Fruit fly (Drosophila melanogaster): ENCODE measurements around the gene CG5466.

Gene CG5466

dm6 chr3R:20617583-20617982 lies at the start of gene CG5466:
Gene CG5466 (plus strand): TSS chr3R:20617883.
- TF ChIP-seq gfzf (GFP tag; optimal IDR thresholded peaks at IDR 0.05) (peak; percentile 56), CG10147 (GFP tag; optimal IDR thresholded peaks at IDR 0.05) (no peak), nau (GFP tag; optimal IDR thresholded peaks at IDR 0.05) (no peak), CG8478 (optimal IDR thresholded peaks at IDR 0.05) (no peak), CG6254 (GFP tag; optimal IDR thresholded peaks at IDR 0.05) (no peak), CG17802 (tag; optimal IDR thresholded peaks at IDR 0.05) (no peak), E2f2 (GFP tag; IDR thresholded peaks at IDR 0.05) (no peak), Opbp (GFP tag; IDR thresholded peaks at IDR 0.05; ENCODE audit: partially characterized antibody) (no peak), CG6683 (GFP tag; optimal IDR thresholded peaks at IDR 0.05) (no peak), pzg (GFP tag; optimal IDR thresholded peaks at IDR 0.05) (peak; percentile 6), CG18599 (GFP tag; optimal IDR thresholded peaks at IDR 0.05) (no peak), CG15696 (tag; optimal IDR thresholded peaks at IDR 0.05) (no peak), CG10366 (GFP tag; IDR thresholded peaks at IDR 0.05) (no peak), Pdp1 (GFP tag; optimal IDR thresholded peaks at IDR 0.05) (no peak), CG32767 (GFP tag; IDR thresholded peaks at IDR 0.05) (0 out of 2 replicates have a peak, but pooled peaks have one; percentile 43), CG6765 (GFP tag; optimal IDR thresholded peaks at IDR 0.05) (no peak), Lhr (GFP tag; optimal IDR thresholded peaks at IDR 0.05) (no peak), CG7271 (tag; optimal IDR thresholded peaks at IDR 0.05) (no peak), Hand (GFP tag; optimal IDR thresholded peaks at IDR 0.05) (no peak), CG33213 (GFP tag; optimal IDR thresholded peaks at IDR 0.05) (no peak), CG17612 (GFP tag; IDR thresholded peaks at IDR 0.05) (no peak), CG2120 (GFP tag; optimal IDR thresholded peaks at IDR 0.05) (no peak), Mrtf (GFP tag; IDR thresholded peaks at IDR 0.05) (no peak)

- TF ChIP-seq CG12219 (GFP tag; optimal IDR thresholded peaks at IDR 0.05) (no peak), CG10209 (GFP tag; optimal IDR thresholded peaks at IDR 0.05) (peak; percentile 7), Ssrp (tag; optimal IDR thresholded peaks at IDR 0.05) (peak; percentile 37), zen (tag; optimal IDR thresholded peaks at IDR 0.05) (peak; percentile 6), CG8089 (GFP tag; optimal IDR thresholded peaks at IDR 0.05) (no peak), Bteb2 (GFP tag; optimal IDR thresholded peaks at IDR 0.05) (no peak), Xrp1 (GFP tag; IDR thresholded peaks at IDR 0.05) (peak; percentile 31; the same call in 1 of the 2 replicates), CG7839 (tag; optimal IDR thresholded peaks at IDR 0.05) (peak; percentile 33), cato (GFP tag; optimal IDR thresholded peaks at IDR 0.05; ENCODE audit: borderline replicate concordance) (no peak), CG11696 (GFP tag; IDR thresholded peaks at IDR 0.05) (no peak), grau (tag; optimal IDR thresholded peaks at IDR 0.05) (peak; percentile 90), lola (GFP tag; optimal IDR thresholded peaks at IDR 0.05) (peak in 1 of 3 experiments; percentile 36), Meics (GFP tag; optimal IDR thresholded peaks at IDR 0.05) (peak; percentile 11), prd (optimal IDR thresholded peaks at IDR 0.05) (no peak), prd (GFP tag; IDR thresholded peaks at IDR 0.05) (peak; percentile 36; the same call in 2 of the 3 replicates), CG3847 (GFP tag; IDR thresholded peaks at IDR 0.05) (no peak), Lim3 (GFP tag; IDR thresholded peaks at IDR 0.05) (no peak), CG17829 (tag; optimal IDR thresholded peaks at IDR 0.05) (peak; percentile 5), chif (GFP tag; optimal IDR thresholded peaks at IDR 0.05) (peak in 1 of 2 experiments; percentile 10), CG10147 (GFP tag; optimal IDR thresholded peaks at IDR 0.05) (peak; percentile 22), dpn (GFP tag; optimal IDR thresholded peaks at IDR 0.05) (peak in 1 of 2 experiments; percentile 30), row (GFP tag; IDR thresholded peaks at IDR 0.05) (peak; percentile 33; the same call in 1 of the 3 replicates), en (GFP tag; optimal IDR thresholded peaks at IDR 0.05) (no peak), Med (GFP tag) (peak; percentile 42), dmrt99B (tag; optimal IDR thresholded peaks at IDR 0.05) (peak; percentile 27), disco-r (GFP tag; optimal IDR thresholded peaks at IDR 0.05) (no peak), CG18262 (tag; optimal IDR thresholded peaks at IDR 0.05) (peak; percentile 30), so (GFP tag; IDR thresholded peaks at IDR 0.05) (no peak), lmd (GFP tag; IDR thresholded peaks at IDR 0.05) (peak; percentile 27; the same call in 1 of the 2 replicates)
These were observed 44.4 kb upstream of the CG5466 start for dm6 chr3R:20573326-20573725.
